Worm (Caenorhabditis elegans) whole organism, L2 larva: ENCODE measurements around the gene wdr-5.2.

Experiments
- R02D3.7 ChIP-seq: fragments of 150-350 bp; optimal IDR thresholded peaks from 2 replicates; lab custom pipeline; 2014; ENCODE audit warnings: missing biosample characterization, missing genetic modification characterization
- ZK546.5 ChIP-seq: sonication (generic microtip); optimal IDR thresholded peaks from 2 replicates; lab custom pipeline; 2017; ENCODE audit warnings: missing biosample characterization, missing genetic modification characterization
- ama-1 ChIP-seq: fragments of 150-350 bp; optimal IDR thresholded peaks from 2 replicates; lab custom pipeline; 2018; ENCODE audit warnings: inconsistent platforms
- ceh-82 ChIP-seq: fragments of 150-350 bp; optimal IDR thresholded peaks from 2 replicates; lab custom pipeline; 2014; ENCODE audit warnings: missing biosample characterization, missing genetic modification characterization
- dmd-4 ChIP-seq: sonication (generic microtip); optimal IDR thresholded peaks from 2 replicates; lab custom pipeline; 2017; ENCODE audit warnings: missing biosample characterization, missing genetic modification characterization
- mab-5 ChIP-seq: fragments of 150-350 bp; optimal IDR thresholded peaks from 2 replicates; lab custom pipeline; 2014; ENCODE audit warnings: missing biosample characterization, missing genetic modification characterization
- mdl-1 ChIP-seq, 2 experiments: fragments of 150-350 bp in 1 of 2; sonication (generic microtip) in 1 of 2; optimal IDR thresholded peaks; 2 replicates each; lab custom pipeline; 2017; ENCODE audit warnings: missing biosample characterization in 2 of 2, missing genetic modification characterization in 2 of 2
- nhr-237 ChIP-seq: fragments of 150-350 bp; optimal IDR thresholded peaks from 2 replicates; lab custom pipeline; 2014; ENCODE audit warnings: missing biosample characterization, missing genetic modification characterization
- nhr-6 ChIP-seq: fragments of 150-350 bp; optimal IDR thresholded peaks from 2 replicates; lab custom pipeline; 2014; ENCODE audit warnings: missing biosample characterization, missing genetic modification characterization
- skn-1 ChIP-seq: sonication (generic microtip); optimal IDR thresholded peaks from 2 replicates; lab custom pipeline; 2017; ENCODE audit warnings: missing biosample characterization, missing genetic modification characterization
- unc-62 ChIP-seq: fragments of 150-350 bp; optimal IDR thresholded peaks from 2 replicates; lab custom pipeline; 2014; ENCODE audit warnings: missing biosample characterization, missing genetic modification reagents, missing genetic modification characterization
- zag-1 ChIP-seq: fragments of 150-350 bp; optimal IDR thresholded peaks from 2 replicates; lab custom pipeline; 2014; ENCODE audit warnings: missing biosample characterization, missing genetic modification characterization
- ztf-1 ChIP-seq: fragments of 200-800 bp; sonication (Bioruptor generic); conservative IDR thresholded peaks from 2 replicates; pipeline ENCODE4 v1.3.6; 2022; ENCODE audit warnings: missing genetic modification characterization, missing compliant biosample characterization

ce11 chrX:14370314-14370713 lies 20.4 kb downstream of the wdr-5.2 start, which contains the start of gene irk-3:
- TF ChIP-seq skn-1 (tag; lab: Kevin White, UChicago), result no peak
- no peak for TF ChIP-seq ama-1 (lab: Kevin White, UChicago)
- no peak for TF ChIP-seq nhr-6 (tag; lab: Kevin White, UChicago)
- no peak for TF ChIP-seq mab-5 (tag; lab: Kevin White, UChicago)
- TF ChIP-seq ztf-1, result no peak
- no peak for TF ChIP-seq mdl-1 (tag; optimal IDR thresholded peaks at IDR 0.05; lab: Kevin White, UChicago)
- no peak for TF ChIP-seq ZK546.5 (tag; lab: Kevin White, UChicago)
- TF ChIP-seq R02D3.7, result no peak
- TF ChIP-seq dmd-4, result no peak
- TF ChIP-seq zag-1 (tag; lab: Kevin White, UChicago), result no peak
- no peak for TF ChIP-seq ceh-82 (tag; lab: Kevin White, UChicago)
- TF ChIP-seq nhr-237, result no peak
- TF ChIP-seq unc-62 (GFP tag; lab: Kevin White, UChicago), result no peak
